Fruit fly (Drosophila melanogaster) whole organism, adult: Measurements from ENCODE around the gene Papss.

Experiments
- CG12768 ChIP-seq: fragments of 200-800 bp; sonication (Bioruptor generic); optimal IDR thresholded peaks from 2 replicates; lab custom pipeline; 2017; ENCODE audit warnings: missing biosample characterization, missing genetic modification characterization, mild to moderate bottlenecking, moderate library complexity, missing genetic modification reagents
- CG14711 ChIP-seq: fragments of 200-800 bp; sonication (Bioruptor generic); optimal IDR thresholded peaks from 2 replicates; lab custom pipeline; 2018; ENCODE audit warnings: missing biosample characterization, mild to moderate bottlenecking, missing genetic modification characterization, moderate library complexity
- CG1620 ChIP-seq: fragments of 200-800 bp; sonication (Bioruptor generic); optimal IDR thresholded peaks from 2 replicates; lab custom pipeline; 2016; ENCODE audit warnings: missing biosample characterization, missing genetic modification characterization
- CG5204 ChIP-seq: fragments of 200-800 bp; sonication (Bioruptor generic); optimal IDR thresholded peaks from 2 replicates; lab custom pipeline; 2016; ENCODE audit warnings: missing biosample characterization, missing genetic modification characterization
- Clk ChIP-seq: fragments of 200-800 bp; sonication (Bioruptor generic); optimal IDR thresholded peaks from 2 replicates; lab custom pipeline; 2017; ENCODE audit warnings: missing biosample characterization, missing genetic modification characterization
- Crg-1 ChIP-seq: fragments of 200-800 bp; sonication (Bioruptor generic); optimal IDR thresholded peaks from 2 replicates; lab custom pipeline; 2016; ENCODE audit warnings: missing biosample characterization, missing genetic modification characterization
- Mnt ChIP-seq: fragments of 200-800 bp; sonication (Bioruptor generic); optimal IDR thresholded peaks from 2 replicates; lab custom pipeline; 2016; ENCODE audit warnings: missing biosample characterization, mild to moderate bottlenecking, missing genetic modification characterization
- cic ChIP-seq: fragments of 200-800 bp; sonication (Bioruptor generic); optimal IDR thresholded peaks from 2 replicates; lab custom pipeline; 2017; ENCODE audit warnings: missing biosample characterization, mild to moderate bottlenecking, missing genetic modification characterization, moderate library complexity
- cnc ChIP-seq, 2 experiments: fragments of >200 bp; optimal IDR thresholded peaks; 2 replicates each; lab custom pipeline; 2017
- kay ChIP-seq: fragments of 200-800 bp; sonication (Bioruptor generic); peaks from one replicate; lab custom pipeline; 2016; ENCODE audit warnings: missing biosample characterization, missing genetic modification characterization, borderline replicate concordance
- pad ChIP-seq: fragments of 200-800 bp; sonication (Bioruptor generic); optimal IDR thresholded peaks from 3 replicates; lab custom pipeline; 2017; ENCODE audit warnings: missing biosample characterization, missing genetic modification characterization, mild to moderate bottlenecking, moderate library complexity, missing genetic modification reagents

DNA sequence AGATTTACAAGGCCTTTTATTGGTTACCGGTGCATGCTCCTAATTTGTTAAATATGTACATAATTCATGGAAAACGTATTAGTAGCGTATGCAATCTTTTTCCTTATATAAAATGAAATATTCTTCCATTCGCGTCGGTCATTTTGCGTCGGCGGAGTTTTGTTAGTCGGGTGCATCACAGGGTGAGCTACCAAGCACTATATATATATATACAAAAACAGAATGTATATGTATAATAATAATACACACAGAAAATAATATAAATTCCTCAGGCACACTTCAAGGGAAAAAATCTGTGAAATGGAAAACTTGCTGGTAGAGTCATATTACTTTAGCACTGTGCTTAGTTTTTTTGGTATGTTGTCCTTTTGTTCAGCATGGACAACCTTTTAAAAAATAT, 46.1 kb upstream of the Papss start, which contains the start of gene Ir76a:
- TF ChIP-seq kay (GFP tag; lab: Kevin White, UChicago): no peak
- TF ChIP-seq Crg-1: no peak
- TF ChIP-seq CG14711 (tag; lab: Kevin White, UChicago): no peak
- TF ChIP-seq cnc (optimal IDR thresholded peaks at IDR 0.05; lab: Kevin White, UChicago): no peak
- TF ChIP-seq CG5204 (GFP tag; lab: Kevin White, UChicago): no peak
- no peak for TF ChIP-seq cic
- TF ChIP-seq CG1620: no peak
- TF ChIP-seq Clk (GFP tag; lab: Kevin White, UChicago): no peak
- TF ChIP-seq CG12768: no peak
- no peak for TF ChIP-seq Mnt (GFP tag; lab: Kevin White, UChicago)
- TF ChIP-seq pad: no peak
